Fruit fly (Drosophila melanogaster) whole organism, embryonic: ENCODE data around the gene CG15362.
A peak's percentile ranks its signal among the peaks of the same experiment; 100 is the strongest.

Experiments used
- Adf1 ChIP-seq: fragments of 200-800 bp; sonication (Bioruptor generic); IDR thresholded peaks from 2 replicates; pipeline ENCODE4 v1.3.6; 2022; ENCODE audit warnings: missing biosample characterization, missing genetic modification characterization
- Asciz ChIP-seq: fragments of 200-800 bp; sonication (Bioruptor generic); optimal IDR thresholded peaks from 2 replicates; lab custom pipeline; 2017; ENCODE audit warnings: missing biosample characterization, mild to moderate bottlenecking, missing genetic modification characterization, missing genetic modification reagents
- CG10543 ChIP-seq: fragments of 200-800 bp; sonication (Bioruptor generic); optimal IDR thresholded peaks from 3 replicates; lab custom pipeline; 2017; ENCODE audit warnings: missing biosample characterization, mild to moderate bottlenecking, missing genetic modification characterization, moderate library complexity
- CG11504 ChIP-seq: fragments of 200-800 bp; sonication (Bioruptor generic); optimal IDR thresholded peaks from 3 replicates; lab custom pipeline; 2019; ENCODE audit warnings: missing biosample characterization, mild to moderate bottlenecking, missing genetic modification characterization, moderate library complexity
- CG15011 ChIP-seq: fragments of 200-800 bp; sonication (Bioruptor generic); optimal IDR thresholded peaks from 3 replicates; lab custom pipeline; 2018; ENCODE audit warnings: missing biosample characterization, mild to moderate bottlenecking, missing genetic modification characterization
- CG15696 ChIP-seq: fragments of 200-800 bp; sonication (Bioruptor generic); optimal IDR thresholded peaks from 2 replicates; lab custom pipeline; 2019; ENCODE audit warnings: missing biosample characterization, mild to moderate bottlenecking, missing genetic modification characterization, moderate library complexity
- CG1647 ChIP-seq: fragments of 200-800 bp; sonication (Bioruptor generic); optimal IDR thresholded peaks from 3 replicates; lab custom pipeline; 2016; ENCODE audit warnings: missing biosample characterization, missing genetic modification characterization
- CG16813 ChIP-seq: fragments of 200-800 bp; sonication (Bioruptor generic); IDR thresholded peaks from 3 replicates; pipeline ENCODE4 v1.3.6; 2022; ENCODE audit warnings: missing biosample characterization, missing genetic modification characterization; ENCODE audit not compliant: partially characterized antibody
- CG16863 ChIP-seq: fragments of 200-800 bp; sonication (Bioruptor generic); optimal IDR thresholded peaks from 3 replicates; lab custom pipeline; 2016; ENCODE audit warnings: missing biosample characterization, missing genetic modification characterization
- CG31441 ChIP-seq: fragments of 200-800 bp; sonication (Bioruptor generic); IDR thresholded peaks from 2 replicates; pipeline ENCODE4 v1.3.6; 2022; ENCODE audit warnings: missing biosample characterization, missing genetic modification characterization
- CG34224 ChIP-seq: fragments of 200-800 bp; sonication (Bioruptor generic); IDR thresholded peaks from 3 replicates; pipeline ENCODE4 v1.3.6; 2022; ENCODE audit warnings: missing biosample characterization, missing genetic modification characterization; ENCODE audit not compliant: partially characterized antibody
- CG4730 ChIP-seq: fragments of 200-800 bp; sonication (Bioruptor generic); IDR thresholded peaks from 2 replicates; pipeline ENCODE4 v1.3.6; 2022; ENCODE audit warnings: missing biosample characterization, missing genetic modification characterization
- CG6272 ChIP-seq: fragments of 200-800 bp; sonication (Bioruptor generic); IDR thresholded peaks from 2 replicates; pipeline ENCODE4 v1.3.6; 2022; ENCODE audit warnings: missing biosample characterization, missing genetic modification characterization
- CG6854 ChIP-seq: fragments of 200-800 bp; sonication (Bioruptor generic); optimal IDR thresholded peaks from 3 replicates; lab custom pipeline; 2017; ENCODE audit warnings: missing biosample characterization, mild to moderate bottlenecking, missing genetic modification characterization
- CG7271 ChIP-seq: fragments of 200-800 bp; sonication (Bioruptor generic); optimal IDR thresholded peaks from 2 replicates; lab custom pipeline; 2018; ENCODE audit warnings: missing biosample characterization, mild to moderate bottlenecking, missing genetic modification characterization, moderate library complexity
- CG7745 ChIP-seq: fragments of 200-800 bp; sonication (Bioruptor generic); optimal IDR thresholded peaks from 2 replicates; lab custom pipeline; 2018; ENCODE audit warnings: missing biosample characterization, mild to moderate bottlenecking, missing genetic modification characterization, moderate library complexity
- CG7839 ChIP-seq: fragments of 200-800 bp; sonication (Bioruptor generic); optimal IDR thresholded peaks from 3 replicates; lab custom pipeline; 2018; ENCODE audit warnings: missing biosample characterization, mild to moderate bottlenecking, missing genetic modification characterization, moderate library complexity
- CG7987 ChIP-seq: fragments of 200-800 bp; sonication (Bioruptor generic); optimal IDR thresholded peaks from 2 replicates; lab custom pipeline; 2018; ENCODE audit warnings: missing biosample characterization, mild to moderate bottlenecking, missing genetic modification characterization, moderate library complexity
- CG9609 ChIP-seq: fragments of 200-800 bp; sonication (Bioruptor generic); optimal IDR thresholded peaks from 3 replicates; lab custom pipeline; 2016; ENCODE audit warnings: missing biosample characterization, missing genetic modification characterization
- CG9932 ChIP-seq: fragments of 200-800 bp; sonication (Bioruptor generic); IDR thresholded peaks from 2 replicates; pipeline ENCODE4 v1.3.6; 2022; ENCODE audit warnings: missing biosample characterization, missing genetic modification characterization
- CkIIα-i1 ChIP-seq: fragments of 200-800 bp; sonication (Bioruptor generic); IDR thresholded peaks from 2 replicates; pipeline ENCODE4 v1.3.6; 2022; ENCODE audit warnings: missing biosample characterization, missing genetic modification characterization
- CrebB ChIP-seq: fragments of 200-800 bp; sonication (Bioruptor generic); optimal IDR thresholded peaks from 3 replicates; lab custom pipeline; 2018; ENCODE audit warnings: missing biosample characterization, mild to moderate bottlenecking, missing genetic modification characterization
- Hmx ChIP-seq: fragments of 200-800 bp; sonication (Bioruptor generic); optimal IDR thresholded peaks from 2 replicates; lab custom pipeline; 2016; ENCODE audit warnings: missing biosample characterization, missing genetic modification characterization
- Kr ChIP-seq: fragments of 200-800 bp; sonication (Bioruptor generic); optimal IDR thresholded peaks from 2 replicates; lab custom pipeline; 2017; ENCODE audit warnings: missing biosample characterization, mild to moderate bottlenecking, missing genetic modification characterization
- Med ChIP-seq: fragments of 200-800 bp; sonication (Bioruptor generic); peaks from one replicate; lab custom pipeline; 2016; ENCODE audit warnings: missing biosample characterization, missing genetic modification characterization, mild to moderate bottlenecking, inconsistent platforms, moderate library complexity
- Oli ChIP-seq: fragments of 200-800 bp; sonication (Bioruptor generic); optimal IDR thresholded peaks from 2 replicates; lab custom pipeline; 2018; ENCODE audit warnings: missing biosample characterization, mild to moderate bottlenecking, missing genetic modification characterization, moderate library complexity
- Opbp ChIP-seq: fragments of 200-800 bp; sonication (Bioruptor generic); IDR thresholded peaks from 3 replicates; pipeline ENCODE4 v1.3.6; 2022; ENCODE audit warnings: missing biosample characterization, missing genetic modification characterization; ENCODE audit not compliant: partially characterized antibody
- Poxn ChIP-seq: fragments of 200-800 bp; sonication (Bioruptor generic); IDR thresholded peaks from 2 replicates; pipeline ENCODE4 v1.3.6; 2022; ENCODE audit warnings: missing biosample characterization, missing genetic modification characterization
- Stat92E ChIP-seq, 3 experiments: fragments of >200 bp in 2 of 3; fragments of 200-800 bp in 1 of 3; sonication (Bioruptor generic) in 1 of 3; optimal IDR thresholded peaks; 2 replicates each; lab custom pipeline; 2017 to 2019; ENCODE audit warnings: missing biosample characterization in 3 of 3, missing genetic modification characterization in 3 of 3, mild to moderate bottlenecking in 1 of 3, moderate library complexity in 1 of 3
- Usf ChIP-seq: fragments of 200-800 bp; sonication (Bioruptor generic); optimal IDR thresholded peaks from 2 replicates; lab custom pipeline; 2017; ENCODE audit warnings: missing genotype, missing biosample characterization, missing genetic modification characterization
- Xrp1 ChIP-seq: fragments of 200-800 bp; sonication (Bioruptor generic); IDR thresholded peaks from 2 replicates; pipeline ENCODE4 v1.3.6; 2022; ENCODE audit warnings: missing biosample characterization, missing genetic modification characterization
- bcd ChIP-seq: fragments of 200-800 bp; sonication (Bioruptor generic); optimal IDR thresholded peaks from 2 replicates; lab custom pipeline; 2017; ENCODE audit warnings: missing biosample characterization, mild to moderate bottlenecking, missing genetic modification characterization
- bsh ChIP-seq, 2 experiments: fragments of 200-800 bp; sonication (Bioruptor generic); optimal IDR thresholded peaks; 2 replicates each; lab custom pipeline; 2017 to 2018; ENCODE audit warnings: mild to moderate bottlenecking in 2 of 2, missing biosample characterization in 2 of 2, missing genetic modification characterization in 2 of 2, moderate library complexity in 1 of 2
- chn ChIP-seq: fragments of 200-800 bp; sonication (Bioruptor generic); optimal IDR thresholded peaks from 2 replicates; lab custom pipeline; 2016; ENCODE audit warnings: missing biosample characterization, missing genetic modification characterization
- ci ChIP-seq: fragments of 200-800 bp; sonication (Bioruptor generic); IDR thresholded peaks from 3 replicates; pipeline ENCODE4 v1.3.6; 2022; ENCODE audit warnings: missing biosample characterization, missing genetic modification characterization
- corto ChIP-seq: fragments of 200-800 bp; sonication (Bioruptor generic); optimal IDR thresholded peaks from 2 replicates; lab custom pipeline; 2016; ENCODE audit warnings: missing biosample characterization, mild to moderate bottlenecking, missing genetic modification characterization, moderate library complexity
- esg ChIP-seq: fragments of 200-800 bp; sonication (Bioruptor generic); conservative IDR thresholded peaks from 2 replicates; pipeline ENCODE4 v1.3.6; 2022; ENCODE audit warnings: missing biosample characterization, missing genetic modification characterization
- hkb ChIP-seq, 2 experiments: fragments of 200-800 bp in 1 of 2; fragments of >200 bp in 1 of 2; sonication (Bioruptor generic) in 1 of 2; IDR thresholded peaks in 1 of 2; optimal IDR thresholded peaks in 1 of 2; 2 replicates each; pipeline versions ENCODE4 v1.3.6 to Lab custom; 2017 to 2022; ENCODE audit warnings: missing biosample characterization in 1 of 2, missing genetic modification characterization in 1 of 2
- jigr1 ChIP-seq: fragments of 200-800 bp; sonication (Bioruptor generic); IDR thresholded peaks from 3 replicates; pipeline ENCODE4 v1.3.6; 2022; ENCODE audit warnings: missing biosample characterization, missing genetic modification characterization
- nmo ChIP-seq: fragments of 200-800 bp; sonication (Bioruptor generic); optimal IDR thresholded peaks from 2 replicates; lab custom pipeline; 2018; ENCODE audit warnings: missing biosample characterization, mild to moderate bottlenecking, missing genetic modification characterization, moderate library complexity
- odd ChIP-seq: fragments of 200-800 bp; sonication (Bioruptor generic); optimal IDR thresholded peaks from 2 replicates; lab custom pipeline; 2017; ENCODE audit warnings: missing biosample characterization, mild to moderate bottlenecking, missing genetic modification characterization
- org-1 ChIP-seq: fragments of 200-800 bp; sonication (Bioruptor generic); optimal IDR thresholded peaks from 2 replicates; lab custom pipeline; 2017; ENCODE audit warnings: missing biosample characterization, missing genetic modification characterization
- peb ChIP-seq: fragments of 200-800 bp; sonication (Bioruptor generic); IDR thresholded peaks from 2 replicates; pipeline ENCODE4 v1.3.6; 2022; ENCODE audit warnings: missing biosample characterization, missing genetic modification characterization
- sens ChIP-seq: fragments of 200-800 bp; sonication (Bioruptor generic); peaks from one replicate; lab custom pipeline; 2016; ENCODE audit warnings: missing biosample characterization, missing genetic modification characterization
- sisA ChIP-seq: fragments of 200-800 bp; sonication (Bioruptor generic); IDR thresholded peaks from 2 replicates; pipeline ENCODE4 v1.3.6; 2022; ENCODE audit warnings: missing biosample characterization, missing genetic modification characterization
- tio ChIP-seq: fragments of 200-800 bp; sonication (Bioruptor generic); optimal IDR thresholded peaks from 2 replicates; lab custom pipeline; 2017; ENCODE audit warnings: missing biosample characterization, missing genetic modification characterization, inconsistent platforms
- usp ChIP-seq: fragments of >200 bp; optimal IDR thresholded peaks from 2 replicates; lab custom pipeline; 2017; ENCODE audit warnings: missing biosample characterization, missing genetic modification characterization
- vvl ChIP-seq: fragments of 200-800 bp; sonication (Bioruptor generic); IDR thresholded peaks from 2 replicates; pipeline ENCODE4 v1.3.6; 2022; ENCODE audit warnings: missing biosample characterization, missing genetic modification characterization
- zf30C ChIP-seq: fragments of 200-800 bp; sonication (Bioruptor generic); optimal IDR thresholded peaks from 3 replicates; lab custom pipeline; 2018; ENCODE audit warnings: missing biosample characterization, mild to moderate bottlenecking, missing genetic modification characterization

CG15362 gene

DNA sequence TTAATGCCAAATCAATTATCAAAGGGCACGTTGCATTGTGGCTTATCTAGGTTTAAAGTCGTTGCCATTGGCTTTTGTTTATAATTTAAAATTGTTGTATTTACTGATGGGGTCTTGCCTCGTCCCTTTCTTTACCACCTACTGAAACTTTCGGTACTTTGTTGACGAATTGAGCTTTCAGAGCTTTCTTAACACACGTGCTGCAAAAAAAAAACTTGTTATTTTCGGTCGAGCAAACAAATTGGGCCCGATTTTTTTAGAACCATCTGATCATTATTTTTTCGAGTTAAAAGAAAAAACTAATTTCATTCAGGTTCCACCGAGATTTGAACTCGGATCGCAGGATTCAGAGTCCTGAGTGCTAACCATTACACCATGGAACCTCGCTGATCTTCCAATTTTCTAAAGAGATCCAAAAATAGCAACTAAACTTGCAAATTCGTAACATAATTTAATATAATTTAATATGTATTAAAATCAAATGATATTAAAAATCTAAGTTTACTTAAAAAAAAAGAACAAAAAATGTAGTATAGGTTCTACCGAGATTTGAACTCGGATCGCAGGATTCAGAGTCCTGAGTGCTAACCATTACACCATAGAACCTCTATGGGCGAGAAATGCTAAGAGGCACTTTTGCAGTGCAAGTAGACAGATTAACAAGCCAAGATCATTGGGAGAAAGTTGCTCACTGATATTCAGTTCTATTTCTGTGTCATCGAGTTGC lies 29.5 kb downstream of the CG15362 start (continued):
- TF ChIP-seq sens (GFP tag; lab: Kevin White, UChicago), result peak; percentile 53
- no peak for TF ChIP-seq CG6272 (GFP tag; lab: Robert Waterston, UW)
- TF ChIP-seq Stat92E (GFP tag; optimal IDR thresholded peaks at IDR 0.05; lab: Kevin White, UChicago), result peak in 1 of 3 experiments; percentile 50
- TF ChIP-seq peb (GFP tag; lab: Robert Waterston, UW), result no peak
- no peak for TF ChIP-seq CG7987 (GFP tag; lab: Kevin White, UChicago)
- TF ChIP-seq Asciz, result no peak
- TF ChIP-seq chn (GFP tag; lab: Kevin White, UChicago), result no peak
- no peak for TF ChIP-seq CrebB
- TF ChIP-seq Hmx (GFP tag; lab: Kevin White, UChicago), result no peak
- TF ChIP-seq CG6854 (GFP tag; lab: Kevin White, UChicago), result no peak
- peak; percentile 33; the same call in 1 of the 2 replicates for TF ChIP-seq CG31441 (GFP tag; lab: Robert Waterston, UW)
- no peak for TF ChIP-seq CG10543 (GFP tag; lab: Kevin White, UChicago)
- no peak for TF ChIP-seq CG4730 (GFP tag; lab: Robert Waterston, UW)
- peak; percentile 85; the same call in 2 of the 3 replicates for TF ChIP-seq Opbp (GFP tag; lab: Robert Waterston, UW)
- TF ChIP-seq esg, result no peak
- no peak for TF ChIP-seq ci (GFP tag; lab: Robert Waterston, UW)
- TF ChIP-seq bsh (GFP tag; optimal IDR thresholded peaks at IDR 0.05; lab: Kevin White, UChicago), result no peak
- TF ChIP-seq CG16863 (GFP tag; lab: Kevin White, UChicago), result no peak
- TF ChIP-seq Adf1 (GFP tag; lab: Robert Waterston, UW), result no peak
- TF ChIP-seq CG16813 (GFP tag; lab: Robert Waterston, UW), result peak; percentile 90
- TF ChIP-seq CkIIα-i1 (GFP tag; lab: Robert Waterston, UW), result no peak
- no peak for TF ChIP-seq Kr (GFP tag; lab: Kevin White, UChicago)
- TF ChIP-seq Poxn, result no peak
- no peak for TF ChIP-seq CG9609 (GFP tag; lab: Kevin White, UChicago)
- no peak for TF ChIP-seq CG1647
- no peak for TF ChIP-seq corto
- no peak for TF ChIP-seq CG15011 (GFP tag; lab: Kevin White, UChicago)
- TF ChIP-seq nmo (GFP tag; lab: Kevin White, UChicago), result no peak
- no peak for TF ChIP-seq bcd (GFP tag; lab: Kevin White, UChicago)
- TF ChIP-seq hkb (optimal IDR thresholded peaks at IDR 0.05; lab: Kevin White, UChicago), result no peak
- TF ChIP-seq hkb (GFP tag; IDR thresholded peaks at IDR 0.05; lab: Robert Waterston, UW), result 0 out of 2 replicates have a peak, but pooled peaks have one; percentile 12
- no peak for TF ChIP-seq CG7745 (tag; lab: Kevin White, UChicago)
- TF ChIP-seq Oli, result no peak
- no peak for TF ChIP-seq usp (GFP tag; lab: Kevin White, UChicago)
- no peak for TF ChIP-seq Usf (GFP tag; lab: Kevin White, UChicago)
- no peak for TF ChIP-seq odd (GFP tag; lab: Kevin White, UChicago)
- TF ChIP-seq CG7271 (tag; lab: Kevin White, UChicago), result no peak
- no peak for TF ChIP-seq Xrp1 (GFP tag; lab: Robert Waterston, UW)
- TF ChIP-seq tio, result no peak
- peak; percentile 56; the same call in 2 of the 3 replicates for TF ChIP-seq CG34224 (GFP tag; lab: Robert Waterston, UW)
- no peak for TF ChIP-seq org-1 (GFP tag; lab: Kevin White, UChicago)
- no peak for TF ChIP-seq sisA (GFP tag; lab: Robert Waterston, UW)
- no peak for TF ChIP-seq CG7839 (tag; lab: Kevin White, UChicago)
- TF ChIP-seq CG11504 (tag; lab: Kevin White, UChicago), result peak; percentile 13
- TF ChIP-seq zf30C (GFP tag; lab: Kevin White, UChicago), result no peak
- TF ChIP-seq jigr1 (GFP tag; lab: Robert Waterston, UW), result no peak
- TF ChIP-seq Med, result peak; percentile 7
- TF ChIP-seq CG9932 (GFP tag; lab: Robert Waterston, UW), result no peak
- no peak for TF ChIP-seq CG15696
- TF ChIP-seq vvl (GFP tag; lab: Robert Waterston, UW), result 0 out of 2 replicates have a peak, but pooled peaks have one; percentile 17
